Fruit fly (Drosophila melanogaster): ENCODE measurements around the gene Cyp4ae1.

Cyp4ae1 gene

DNA sequence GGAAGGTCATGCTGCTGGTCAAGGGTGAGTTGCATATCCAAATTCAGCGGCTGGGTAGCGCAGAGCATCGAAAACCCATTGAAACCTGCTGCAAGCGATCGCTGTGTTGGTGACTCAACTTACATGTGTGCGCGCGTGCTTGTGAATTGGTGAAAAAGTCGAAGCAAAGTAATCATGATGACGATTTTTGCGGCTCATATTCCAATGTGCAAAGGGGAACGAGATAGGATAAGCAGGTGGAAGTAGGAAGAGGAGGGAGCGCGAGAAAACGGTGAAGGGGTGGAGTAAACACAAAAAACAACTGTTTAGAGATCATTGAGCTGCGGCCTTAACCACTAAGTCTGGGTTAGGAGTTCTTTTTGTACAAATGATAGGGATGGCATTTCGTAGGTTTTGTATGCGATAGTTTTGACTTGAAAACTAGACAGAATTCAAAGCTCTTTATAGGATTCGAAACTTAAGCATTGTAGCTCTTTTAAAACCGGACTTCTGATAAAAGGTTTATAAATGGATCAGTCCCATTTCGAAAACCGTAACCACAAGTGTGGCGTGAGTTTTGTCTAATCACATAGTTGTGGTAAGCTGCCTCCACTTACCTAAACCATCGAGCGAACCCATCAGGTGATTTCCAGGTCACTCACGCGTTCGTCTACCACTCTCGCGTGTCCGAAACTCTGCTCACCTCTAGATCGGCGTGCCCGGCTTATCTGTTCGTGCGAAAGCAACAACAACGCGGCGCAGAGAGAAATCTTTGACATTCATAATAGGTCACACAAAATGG, 32.9 kb upstream of the Cyp4ae1 start (continued):
- TF ChIP-seq zf30C (GFP tag; optimal IDR thresholded peaks at IDR 0.05) (no peak), CG12942 (GFP tag; optimal IDR thresholded peaks at IDR 0.05) (no peak), Awh (GFP tag; IDR thresholded peaks at IDR 0.05) (no peak)

- no peak for TF ChIP-seq Poxn (GFP tag; IDR thresholded peaks at IDR 0.05)
- peak; percentile 24; the same call in 1 of the 2 replicates for TF ChIP-seq Xrp1 (GFP tag; IDR thresholded peaks at IDR 0.05)
- no peak for TF ChIP-seq nmo (GFP tag; optimal IDR thresholded peaks at IDR 0.05)
- no peak for TF ChIP-seq bab2 (GFP tag; optimal IDR thresholded peaks at IDR 0.05)
- TF ChIP-seq wdn (GFP tag; IDR thresholded peaks at IDR 0.05) = no peak
- TF ChIP-seq CG7372 (GFP tag; IDR thresholded peaks at IDR 0.05) = no peak
- TF ChIP-seq CG12769 (tag; optimal IDR thresholded peaks at IDR 0.05) = peak; percentile 5
- no peak for TF ChIP-seq CG17361 (GFP tag; IDR thresholded peaks at IDR 0.05)
- no peak for TF ChIP-seq CG34224 (GFP tag; IDR thresholded peaks at IDR 0.05; ENCODE audit: partially characterized antibody)
- 0 out of 2 replicates have a peak, but pooled peaks have one; percentile 23 for TF ChIP-seq esg (GFP tag; conservative IDR thresholded peaks at IDR 0.05)
- TF ChIP-seq CHES-1-like (GFP tag; optimal IDR thresholded peaks at IDR 0.05) = no peak
- TF ChIP-seq CG10147 (GFP tag; optimal IDR thresholded peaks at IDR 0.05) = no peak
- no peak for TF ChIP-seq br (optimal IDR thresholded peaks at IDR 0.05)
- TF ChIP-seq bsh (GFP tag; optimal IDR thresholded peaks at IDR 0.05) = peak in 1 of 2 experiments; percentile 26
- TF ChIP-seq CG12219 (GFP tag; optimal IDR thresholded peaks at IDR 0.05) = peak; percentile 7
- TF ChIP-seq hkb (optimal IDR thresholded peaks at IDR 0.05) = no peak
- TF ChIP-seq hkb (GFP tag; IDR thresholded peaks at IDR 0.05) = peak; percentile 38; the same call in 1 of the 2 replicates
- TF ChIP-seq Optix (GFP tag; IDR thresholded peaks at IDR 0.05) = no peak
- TF ChIP-seq Oli (tag; optimal IDR thresholded peaks at IDR 0.05) = peak; percentile 26
- peak; percentile 20 for TF ChIP-seq CG10979 (tag; optimal IDR thresholded peaks at IDR 0.05)
- no peak for TF ChIP-seq CG18011 (GFP tag; optimal IDR thresholded peaks at IDR 0.05)
- TF ChIP-seq ci (GFP tag; IDR thresholded peaks at IDR 0.05) = 0 out of 3 replicates have a peak, but pooled peaks have one; percentile 46
- TF ChIP-seq CG11695 (GFP tag; IDR thresholded peaks at IDR 0.05) = 0 out of 3 replicates have a peak, but pooled peaks have one; percentile 24
- TF ChIP-seq CG1603 (tag; optimal IDR thresholded peaks at IDR 0.05) = peak; percentile 45
- TF ChIP-seq tup (GFP tag; optimal IDR thresholded peaks at IDR 0.05) = no peak
- TF ChIP-seq sob (GFP tag; IDR thresholded peaks at IDR 0.05) = no peak
- TF ChIP-seq CG15011 (GFP tag; optimal IDR thresholded peaks at IDR 0.05) = no peak
- TF ChIP-seq CG3163 (GFP tag; optimal IDR thresholded peaks at IDR 0.05) = no peak
- TF ChIP-seq Hr78 (GFP tag; optimal IDR thresholded peaks at IDR 0.05) = no peak
- TF ChIP-seq fru (optimal IDR thresholded peaks at IDR 0.05) = no peak
- TF ChIP-seq unpg (GFP tag; optimal IDR thresholded peaks at IDR 0.05) = peak; percentile 35
- TF ChIP-seq nerfin-2 (GFP tag; IDR thresholded peaks at IDR 0.05; ENCODE audit: partially characterized antibody) = no peak
- TF ChIP-seq Rx (GFP tag; IDR thresholded peaks at IDR 0.05) = 0 out of 2 replicates have a peak, but pooled peaks have one; percentile 21
- no peak for TF ChIP-seq dpn (GFP tag; optimal IDR thresholded peaks at IDR 0.05)
- peak; percentile 17 for TF ChIP-seq CG31365 (tag; optimal IDR thresholded peaks at IDR 0.05)
- TF ChIP-seq stwl (tag; optimal IDR thresholded peaks at IDR 0.05) = no peak
- peak; percentile 1 for TF ChIP-seq org-1 (GFP tag; optimal IDR thresholded peaks at IDR 0.05)
- TF ChIP-seq jigr1 (GFP tag; IDR thresholded peaks at IDR 0.05) = no peak
- TF ChIP-seq Dip3 (GFP tag; optimal IDR thresholded peaks at IDR 0.05) = no peak
- TF ChIP-seq pho (GFP tag; optimal IDR thresholded peaks at IDR 0.05) = no peak
- peak; percentile 44 for TF ChIP-seq sug (tag; optimal IDR thresholded peaks at IDR 0.05)
- no peak for TF ChIP-seq Fer1 (GFP tag; optimal IDR thresholded peaks at IDR 0.05)
- TF ChIP-seq CG34422 (GFP tag; IDR thresholded peaks at IDR 0.05) = 0 out of 3 replicates have a peak, but pooled peaks have one; percentile 12
- TF ChIP-seq croc (GFP tag; conservative IDR thresholded peaks at IDR 0.05) = no peak
- TF ChIP-seq CG10267 (tag; optimal IDR thresholded peaks at IDR 0.05) = no peak
Measured at dm6 chrX:2146574-2146973, 32.2 kb upstream of the Cyp4ae1 start.
